Fruit fly (Drosophila melanogaster): Measurements from ENCODE around the gene Bet5.

Gene Bet5

DNA sequence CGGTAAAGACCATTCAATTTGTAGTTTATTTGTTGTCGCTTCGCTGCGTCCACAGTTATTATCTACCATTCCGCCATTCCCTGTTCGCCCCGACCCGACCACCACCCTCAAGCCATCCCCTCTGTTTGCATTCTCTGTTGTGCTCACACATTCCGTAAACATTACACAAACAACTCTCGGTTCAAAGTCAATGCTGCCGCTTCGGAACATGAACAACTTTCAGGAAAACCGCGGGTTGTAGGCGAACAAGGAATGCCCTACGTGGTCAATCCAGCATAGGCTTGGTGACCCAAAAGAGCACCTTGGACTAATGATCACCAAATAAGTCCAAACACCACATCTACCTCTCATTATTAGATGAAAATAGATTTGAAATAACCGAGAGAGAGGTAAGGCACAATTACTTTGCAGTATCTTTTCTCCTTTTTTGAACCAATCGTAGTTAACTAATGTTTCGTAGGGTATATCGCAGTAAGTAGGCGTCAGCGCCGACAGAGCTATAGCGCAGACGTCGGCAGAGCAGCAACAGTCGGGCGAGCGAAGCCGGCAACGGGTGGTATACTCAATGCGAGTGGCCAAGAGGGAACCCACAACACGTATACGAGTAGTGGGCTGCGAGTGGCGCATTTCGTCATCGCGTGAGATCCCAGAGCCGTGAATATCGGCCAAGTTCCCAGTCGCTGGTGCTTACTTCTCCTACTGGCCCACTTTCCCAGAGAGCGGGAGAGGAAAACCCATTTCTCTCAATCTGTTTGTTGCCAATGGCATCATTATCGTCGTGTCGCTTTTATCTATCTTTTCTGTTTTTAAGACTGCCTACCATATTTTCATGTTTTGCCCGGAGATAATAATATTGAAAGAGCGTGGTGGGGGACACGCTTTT, 23.3 kb downstream of the Bet5 start:
- TF ChIP-seq eg (GFP tag; IDR thresholded peaks at IDR 0.05) (peak; percentile 75; the same call in 2 of the 3 replicates), fkh (GFP tag; optimal IDR thresholded peaks at IDR 0.05) (peak; percentile 99), achi (GFP tag; optimal IDR thresholded peaks at IDR 0.05) (peak; percentile 80), CG6854 (GFP tag; optimal IDR thresholded peaks at IDR 0.05) (no peak), CG11294 (GFP tag; IDR thresholded peaks at IDR 0.05) (peak; percentile 70), fd59A (GFP tag; optimal IDR thresholded peaks at IDR 0.05) (peak; percentile 42), Eip78C (GFP tag) (peak; percentile 94), topi (GFP tag; optimal IDR thresholded peaks at IDR 0.05) (peak; percentile 59), CG7368 (GFP tag; optimal IDR thresholded peaks at IDR 0.05) (peak; percentile 70), CG11762 (GFP tag; optimal IDR thresholded peaks at IDR 0.05; ENCODE audit: insufficient read depth) (peak; percentile 72), Hr39 (GFP tag; optimal IDR thresholded peaks at IDR 0.05) (peak; percentile 40), CG8119 (GFP tag; IDR thresholded peaks at IDR 0.05) (peak; percentile 77), Smox (GFP tag; optimal IDR thresholded peaks at IDR 0.05) (peak; percentile 33), spab (GFP tag; optimal IDR thresholded peaks at IDR 0.05) (peak; percentile 48), CG4318 (GFP tag; optimal IDR thresholded peaks at IDR 0.05) (peak; percentile 63), CG1621 (tag; optimal IDR thresholded peaks at IDR 0.05) (peak; percentile 46), OdsH (GFP tag; optimal IDR thresholded peaks at IDR 0.05) (peak; percentile 56), Sox102F (GFP tag; optimal IDR thresholded peaks at IDR 0.05) (no peak), CG9139 (GFP tag; optimal IDR thresholded peaks at IDR 0.05) (peak; percentile 2), CG10669 (GFP tag; optimal IDR thresholded peaks at IDR 0.05) (peak; percentile 72), CG6808 (GFP tag; optimal IDR thresholded peaks at IDR 0.05) (peak; percentile 66), dac (GFP tag; optimal IDR thresholded peaks at IDR 0.05) (peak; percentile 59), Sox14 (GFP tag; optimal IDR thresholded peaks at IDR 0.05) (peak; percentile 40), CG16779 (tag; optimal IDR thresholded peaks at IDR 0.05) (peak; percentile 67), CG10631 (GFP tag; optimal IDR thresholded peaks at IDR 0.05) (peak; percentile 64), Hr38 (GFP tag; optimal IDR thresholded peaks at IDR 0.05) (no peak), Ets21C (GFP tag; optimal IDR thresholded peaks at IDR 0.05) (no peak), fd85E (GFP tag; optimal IDR thresholded peaks at IDR 0.05) (peak; percentile 13), Met (GFP tag; optimal IDR thresholded peaks at IDR 0.05) (peak; percentile 65), lz (GFP tag; optimal IDR thresholded peaks at IDR 0.05) (peak; percentile 59), Sox15 (GFP tag; optimal IDR thresholded peaks at IDR 0.05) (peak; percentile 65), svp (GFP tag) (peak; percentile 67), vri (GFP tag; optimal IDR thresholded peaks at IDR 0.05) (peak; percentile 24), CG6163 (GFP tag; IDR thresholded peaks at IDR 0.05) (peak; percentile 84), dsx (GFP tag; optimal IDR thresholded peaks at IDR 0.05; ENCODE audit: poor library complexity, severe bottlenecking) (peak; percentile 60), CG6792 (GFP tag; optimal IDR thresholded peaks at IDR 0.05) (peak; percentile 70), cyc (GFP tag; optimal IDR thresholded peaks at IDR 0.05) (peak; percentile 48), Ets96B (tag; optimal IDR thresholded peaks at IDR 0.05) (peak; percentile 75), CG31627 (GFP tag; optimal IDR thresholded peaks at IDR 0.05) (peak; percentile 39), pdm3 (GFP tag; optimal IDR thresholded peaks at IDR 0.05) (peak; percentile 69), Gug (GFP tag; IDR thresholded peaks at IDR 0.05) (0 out of 2 replicates have a peak, but pooled peaks have one; percentile 32), CG34406 (GFP tag; optimal IDR thresholded peaks at IDR 0.05) (peak; percentile 58), CG8632 (GFP tag; optimal IDR thresholded peaks at IDR 0.05) (peak; percentile 14), CG32006 (GFP tag; optimal IDR thresholded peaks at IDR 0.05) (peak; percentile 85), CG3032 (tag; optimal IDR thresholded peaks at IDR 0.05) (peak; percentile 69), CG3919 (GFP tag; optimal IDR thresholded peaks at IDR 0.05) (peak; percentile 74), Eip93F (GFP tag; optimal IDR thresholded peaks at IDR 0.05) (no peak), ss (GFP tag; optimal IDR thresholded peaks at IDR 0.05) (peak; percentile 61 to 72), Blimp-1 (GFP tag; optimal IDR thresholded peaks at IDR 0.05) (no peak)
